Fruit fly (Drosophila melanogaster) whole organism, prepupa: ENCODE data around the gene Pif1A.

Experiments
- Blimp-1 ChIP-seq: fragments of 200-800 bp; sonication (Bioruptor generic); optimal IDR thresholded peaks from 3 replicates; lab custom pipeline; 2017; ENCODE audit warnings: missing biosample characterization, missing genetic modification characterization, mild to moderate bottlenecking, moderate library complexity, missing genetic modification reagents
- CG10631 ChIP-seq: fragments of 200-800 bp; sonication (Bioruptor generic); optimal IDR thresholded peaks from 2 replicates; lab custom pipeline; 2016; ENCODE audit warnings: missing biosample characterization, missing genetic modification characterization
- CG10669 ChIP-seq: fragments of 200-800 bp; sonication (Bioruptor generic); optimal IDR thresholded peaks from 3 replicates; lab custom pipeline; 2018; ENCODE audit warnings: missing biosample characterization, mild to moderate bottlenecking, missing genetic modification characterization, moderate library complexity
- CG11294 ChIP-seq: fragments of 200-800 bp; sonication (Bioruptor generic); IDR thresholded peaks from 2 replicates; pipeline ENCODE4 v1.3.6; 2022; ENCODE audit warnings: missing biosample characterization, missing genetic modification characterization
- CG11762 ChIP-seq: fragments of 200-800 bp; sonication (Bioruptor generic); optimal IDR thresholded peaks from 3 replicates; lab custom pipeline; 2016; ENCODE audit warnings: missing biosample characterization, missing genetic modification characterization; ENCODE audit not compliant: insufficient read depth
- CG15336 ChIP-seq: fragments of 200-800 bp; sonication (Bioruptor generic); IDR thresholded peaks from 2 replicates; pipeline ENCODE4 v1.3.6; 2022; ENCODE audit warnings: missing biosample characterization, missing genetic modification characterization
- CG16779 ChIP-seq: fragments of 200-800 bp; sonication (Bioruptor generic); optimal IDR thresholded peaks from 3 replicates; lab custom pipeline; 2017; ENCODE audit warnings: missing biosample characterization, mild to moderate bottlenecking, missing genetic modification characterization
- CG3032 ChIP-seq: fragments of 200-800 bp; optimal IDR thresholded peaks from 2 replicates; lab custom pipeline; 2019; ENCODE audit warnings: missing biosample characterization, mild to moderate bottlenecking, missing genetic modification characterization, moderate library complexity
- CG31627 ChIP-seq: fragments of 200-800 bp; sonication (Bioruptor generic); optimal IDR thresholded peaks from 3 replicates; lab custom pipeline; 2016; ENCODE audit warnings: missing biosample characterization, missing genetic modification characterization
- CG34406 ChIP-seq: fragments of 200-800 bp; sonication (Bioruptor generic); optimal IDR thresholded peaks from 3 replicates; lab custom pipeline; 2016; ENCODE audit warnings: missing biosample characterization, missing genetic modification characterization
- CG3919 ChIP-seq: fragments of 200-800 bp; sonication (Bioruptor generic); optimal IDR thresholded peaks from 3 replicates; lab custom pipeline; 2016; ENCODE audit warnings: missing biosample characterization, missing genetic modification characterization
- CG4318 ChIP-seq: fragments of 200-800 bp; sonication (Bioruptor generic); optimal IDR thresholded peaks from 3 replicates; lab custom pipeline; 2017; ENCODE audit warnings: missing biosample characterization, mild to moderate bottlenecking, missing genetic modification characterization
- CG6792 ChIP-seq: fragments of 200-800 bp; sonication (Bioruptor generic); optimal IDR thresholded peaks from 3 replicates; lab custom pipeline; 2016; ENCODE audit warnings: missing biosample characterization, missing genetic modification characterization
- CG6808 ChIP-seq: fragments of 200-800 bp; sonication (Bioruptor generic); optimal IDR thresholded peaks from 3 replicates; lab custom pipeline; 2017; ENCODE audit warnings: missing biosample characterization, missing genetic modification characterization, mild to moderate bottlenecking, moderate library complexity, missing genetic modification reagents
- CG7368 ChIP-seq: fragments of 200-800 bp; sonication (Bioruptor generic); optimal IDR thresholded peaks from 3 replicates; lab custom pipeline; 2016; ENCODE audit warnings: missing biosample characterization, missing genetic modification characterization
- CG8119 ChIP-seq: fragments of 200-800 bp; sonication (Bioruptor generic); IDR thresholded peaks from 3 replicates; pipeline ENCODE4 v1.3.6; 2022; ENCODE audit warnings: missing biosample characterization, missing genetic modification characterization
- CG8319 ChIP-seq: fragments of 200-800 bp; sonication (Bioruptor generic); optimal IDR thresholded peaks from 3 replicates; lab custom pipeline; 2016; ENCODE audit warnings: missing biosample characterization, missing genetic modification characterization
- Eip78C ChIP-seq: fragments of 200-800 bp; sonication (Bioruptor generic); peaks from one replicate; lab custom pipeline; 2016; ENCODE audit warnings: missing biosample characterization, missing genetic modification characterization
- Eip93F ChIP-seq: fragments of 200-800 bp; sonication (Bioruptor generic); optimal IDR thresholded peaks from 2 replicates; lab custom pipeline; 2016; ENCODE audit warnings: missing biosample characterization, mild to moderate bottlenecking, missing genetic modification characterization
- Ets21C ChIP-seq: fragments of 200-800 bp; sonication (Bioruptor generic); optimal IDR thresholded peaks from 3 replicates; lab custom pipeline; 2016; ENCODE audit warnings: missing biosample characterization, missing genetic modification characterization
- Gug ChIP-seq: fragments of 200-800 bp; sonication (Bioruptor generic); IDR thresholded peaks from 2 replicates; pipeline ENCODE4 v1.3.6; 2022; ENCODE audit warnings: missing biosample characterization, missing genetic modification characterization
- Hr38 ChIP-seq: sonication (Bioruptor generic); optimal IDR thresholded peaks from 2 replicates; lab custom pipeline; 2016; ENCODE audit warnings: missing biosample characterization, missing genetic modification characterization
- Lpt ChIP-seq: fragments of 200-800 bp; sonication (Bioruptor generic); optimal IDR thresholded peaks from 3 replicates; lab custom pipeline; 2016; ENCODE audit warnings: missing biosample characterization, missing genetic modification characterization
- OdsH ChIP-seq: fragments of 200-800 bp; sonication (Bioruptor generic); optimal IDR thresholded peaks from 3 replicates; lab custom pipeline; 2016; ENCODE audit warnings: missing biosample characterization, missing genetic modification characterization
- Smox ChIP-seq: fragments of 200-800 bp; sonication (Bioruptor generic); optimal IDR thresholded peaks from 3 replicates; lab custom pipeline; 2016; ENCODE audit warnings: missing biosample characterization, missing genetic modification characterization
- Sox14 ChIP-seq: fragments of 200-800 bp; sonication (Bioruptor generic); optimal IDR thresholded peaks from 3 replicates; lab custom pipeline; 2016; ENCODE audit warnings: missing biosample characterization, missing genetic modification characterization
- Sox15 ChIP-seq: fragments of 200-800 bp; sonication (Bioruptor generic); optimal IDR thresholded peaks from 3 replicates; lab custom pipeline; 2016; ENCODE audit warnings: missing biosample characterization, missing genetic modification characterization
- achi ChIP-seq: fragments of 200-800 bp; sonication (Bioruptor generic); optimal IDR thresholded peaks from 3 replicates; lab custom pipeline; 2016; ENCODE audit warnings: missing biosample characterization, missing genetic modification characterization
- acj6 ChIP-seq: fragments of 200-800 bp; sonication (Bioruptor generic); optimal IDR thresholded peaks from 3 replicates; lab custom pipeline; 2016; ENCODE audit warnings: missing biosample characterization, missing genetic modification characterization
- dac ChIP-seq: fragments of 200-800 bp; sonication (Bioruptor generic); optimal IDR thresholded peaks from 2 replicates; lab custom pipeline; 2017; ENCODE audit warnings: missing biosample characterization, mild to moderate bottlenecking, missing genetic modification characterization
- dsx ChIP-seq: fragments of 200-800 bp; optimal IDR thresholded peaks from 3 replicates; lab custom pipeline; 2019; ENCODE audit warnings: missing biosample characterization, mild to moderate bottlenecking, missing genetic modification characterization, moderate library complexity; ENCODE audit not compliant: poor library complexity, severe bottlenecking
- eg ChIP-seq: fragments of 200-800 bp; sonication (Bioruptor generic); IDR thresholded peaks from 3 replicates; pipeline ENCODE4 v1.3.6; 2022; ENCODE audit warnings: missing biosample characterization, missing genetic modification characterization
- esn ChIP-seq: fragments of 200-800 bp; sonication (Bioruptor generic); optimal IDR thresholded peaks from 2 replicates; lab custom pipeline; 2016; ENCODE audit warnings: missing biosample characterization, mild to moderate bottlenecking, missing genetic modification characterization, moderate library complexity
- fd59A ChIP-seq: fragments of 200-800 bp; sonication (Bioruptor generic); optimal IDR thresholded peaks from 2 replicates; lab custom pipeline; 2017; ENCODE audit warnings: missing biosample characterization, mild to moderate bottlenecking, missing genetic modification characterization, missing genetic modification reagents
- fkh ChIP-seq: fragments of 200-800 bp; sonication (Bioruptor generic); optimal IDR thresholded peaks from 3 replicates; lab custom pipeline; 2017; ENCODE audit warnings: missing biosample characterization, mild to moderate bottlenecking, missing genetic modification characterization, moderate library complexity
- lz ChIP-seq: fragments of 200-800 bp; sonication (Bioruptor generic); optimal IDR thresholded peaks from 3 replicates; lab custom pipeline; 2016; ENCODE audit warnings: missing biosample characterization, missing genetic modification characterization
- net ChIP-seq: fragments of 200-800 bp; sonication (Bioruptor generic); optimal IDR thresholded peaks from 3 replicates; lab custom pipeline; 2016; ENCODE audit warnings: missing biosample characterization, missing genetic modification characterization
- pdm3 ChIP-seq: fragments of 200-800 bp; sonication (Bioruptor generic); optimal IDR thresholded peaks from 3 replicates; lab custom pipeline; 2016; ENCODE audit warnings: missing biosample characterization, missing genetic modification characterization
- spab ChIP-seq: fragments of 200-800 bp; sonication (Bioruptor generic); optimal IDR thresholded peaks from 2 replicates; lab custom pipeline; 2017; ENCODE audit warnings: missing biosample characterization, mild to moderate bottlenecking, missing genetic modification characterization, missing genetic modification reagents
- ss ChIP-seq, 2 experiments: fragments of 200-800 bp; sonication (Bioruptor generic); optimal IDR thresholded peaks; 2 replicates in 1 of 2; 3 replicates in 1 of 2; lab custom pipeline; 2017 to 2018; ENCODE audit warnings: mild to moderate bottlenecking in 2 of 2, missing biosample characterization in 2 of 2, missing genetic modification characterization in 2 of 2, moderate library complexity in 1 of 2
- svp ChIP-seq: fragments of 200-800 bp; sonication (Bioruptor generic); peaks from one replicate; lab custom pipeline; 2016; ENCODE audit warnings: missing biosample characterization, missing genetic modification characterization
- topi ChIP-seq: fragments of 200-800 bp; sonication (Bioruptor generic); optimal IDR thresholded peaks from 3 replicates; lab custom pipeline; 2016; ENCODE audit warnings: missing biosample characterization, missing genetic modification characterization
- vri ChIP-seq: fragments of 200-800 bp; sonication (Bioruptor generic); optimal IDR thresholded peaks from 3 replicates; lab custom pipeline; 2016; ENCODE audit warnings: missing biosample characterization, mild to moderate bottlenecking, missing genetic modification characterization

Pif1A gene

dm6 chr3R:8801126-8801762 lies at the start of gene Pif1A, which contains the start of the genes Pif1B and CCT7:
Gene Pif1A (minus strand): TSS chr3R:8801176.
Gene Pif1B (minus strand): TSS chr3R:8801176.
Gene CCT7 (plus strand): TSS chr3R:8801564.
- TF ChIP-seq CG3032 (tag; lab: Kevin White, UChicago) (no peak), Blimp-1 (GFP tag; lab: Kevin White, UChicago) (no peak), topi (peak; percentile 28), CG15336 (GFP tag; lab: Robert Waterston, UW) (no peak), Gug (GFP tag; lab: Robert Waterston, UW) (no peak), vri (GFP tag; lab: Kevin White, UChicago) (no peak), CG6808 (no peak), OdsH (peak; percentile 3), fkh (GFP tag; lab: Kevin White, UChicago) (peak; percentile 21), Ets21C (peak; percentile 1), esn (GFP tag; lab: Kevin White, UChicago) (peak; percentile 45), CG3919 (no peak), svp (GFP tag; lab: Kevin White, UChicago) (peak; percentile 61), acj6 (GFP tag; lab: Kevin White, UChicago) (peak; percentile 15), lz (GFP tag; lab: Kevin White, UChicago) (peak; percentile 1), Sox14 (GFP tag; lab: Kevin White, UChicago) (peak; percentile 31), Lpt (GFP tag; lab: Kevin White, UChicago) (no peak), net (no peak), dsx (GFP tag; lab: Kevin White, UChicago) (peak; percentile 64), Eip78C (GFP tag; lab: Kevin White, UChicago) (peak; percentile 77), CG31627 (GFP tag; lab: Kevin White, UChicago) (peak; percentile 13), Sox15 (GFP tag; lab: Kevin White, UChicago) (no peak)

- TF ChIP-seq ss (GFP tag; optimal IDR thresholded peaks at IDR 0.05; lab: Kevin White, UChicago), result no peak
- peak; percentile 66 for TF ChIP-seq fkh (GFP tag; lab: Kevin White, UChicago)
- TF ChIP-seq, all 60 proteins: peak for 1
Measured at dm6 chr3R:8850616-8851015, 49.6 kb upstream of the Pif1A start.

DNA sequence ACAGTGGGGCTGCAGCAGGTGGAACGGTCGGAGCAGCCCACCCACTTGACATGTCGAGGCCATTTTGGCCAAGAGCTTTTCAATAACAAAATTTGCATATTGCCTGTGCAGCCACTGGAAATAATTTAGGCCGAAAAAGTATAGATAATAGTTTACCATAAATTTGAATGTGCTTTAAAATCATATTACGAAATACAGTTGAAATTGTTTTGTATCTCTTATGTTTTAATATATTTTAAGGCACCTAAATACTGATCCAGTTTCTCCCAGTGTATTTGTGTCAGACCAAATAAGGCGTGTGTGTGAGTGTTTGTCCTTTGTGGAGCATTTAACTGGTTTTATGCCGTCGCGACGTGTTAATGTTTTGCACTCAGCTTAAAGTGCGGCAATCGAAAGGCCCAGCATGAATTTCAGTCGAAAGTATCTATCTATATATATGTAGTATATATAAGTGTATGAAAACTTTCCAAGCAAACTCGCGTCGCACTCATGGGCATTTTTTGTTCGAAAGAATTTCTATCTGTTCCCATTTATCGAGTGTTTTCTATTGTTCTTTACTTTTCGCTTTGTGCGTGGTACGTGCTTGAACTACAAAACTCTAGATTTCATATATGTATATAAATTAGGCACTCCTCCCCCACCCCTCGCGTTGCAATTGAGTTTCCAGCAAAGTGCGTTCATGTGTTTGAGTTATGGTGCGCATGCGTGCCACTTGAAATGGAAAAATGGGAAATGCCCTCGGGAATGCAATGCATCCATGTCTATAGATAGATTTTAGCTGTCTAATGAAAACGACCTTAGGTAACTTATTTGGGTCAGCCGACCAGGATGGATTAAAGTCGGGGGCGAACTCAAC lies 48.6 kb upstream of the Pif1A start:
- peak; percentile 55 for TF ChIP-seq CG6792 (GFP tag; lab: Kevin White, UChicago)
- peak; percentile 43 for TF ChIP-seq CG6808
- peak; percentile 49 for TF ChIP-seq CG34406
- peak; percentile 59 for TF ChIP-seq pdm3
- peak; percentile 62 for TF ChIP-seq achi (GFP tag; lab: Kevin White, UChicago)
- peak; percentile 87 for TF ChIP-seq Eip78C (GFP tag; lab: Kevin White, UChicago)
- no peak for TF ChIP-seq Eip93F (GFP tag; lab: Kevin White, UChicago)
- peak; percentile 48; the same call in 1 of the 2 replicates for TF ChIP-seq Gug (GFP tag; lab: Robert Waterston, UW)
- peak; percentile 45 for TF ChIP-seq Smox (GFP tag; lab: Kevin White, UChicago)
- TF ChIP-seq Sox14 (GFP tag; lab: Kevin White, UChicago), result peak; percentile 50
- peak; percentile 11 for TF ChIP-seq dac (GFP tag; lab: Kevin White, UChicago)
- TF ChIP-seq esn (GFP tag; lab: Kevin White, UChicago), result peak; percentile 63
- TF ChIP-seq CG31627 (GFP tag; lab: Kevin White, UChicago), result peak; percentile 49
- peak; percentile 54; the same call in 1 of the 2 replicates for TF ChIP-seq CG11294
- peak; percentile 23 for TF ChIP-seq CG8319
- peak; percentile 74 for TF ChIP-seq eg (GFP tag; lab: Robert Waterston, UW)
- peak; percentile 64 for TF ChIP-seq CG10669 (GFP tag; lab: Kevin White, UChicago)
- peak; percentile 61 for TF ChIP-seq CG10631 (GFP tag; lab: Kevin White, UChicago)
- peak; percentile 2 for TF ChIP-seq fd59A
- peak; percentile 28 for TF ChIP-seq Sox15 (GFP tag; lab: Kevin White, UChicago)
- TF ChIP-seq CG8119 (GFP tag; lab: Robert Waterston, UW), result peak; percentile 70
- no peak for TF ChIP-seq Blimp-1 (GFP tag; lab: Kevin White, UChicago)
- peak; percentile 55 for TF ChIP-seq spab (GFP tag; lab: Kevin White, UChicago)
- no peak for TF ChIP-seq CG16779 (tag; lab: Kevin White, UChicago)
- TF ChIP-seq svp (GFP tag; lab: Kevin White, UChicago), result peak; percentile 83
- peak; percentile 21 for TF ChIP-seq CG4318 (GFP tag; lab: Kevin White, UChicago)
- peak; percentile 42 for TF ChIP-seq dsx (GFP tag; lab: Kevin White, UChicago)
- peak; percentile 35 for TF ChIP-seq CG7368 (GFP tag; lab: Kevin White, UChicago)
- TF ChIP-seq net, result peak; percentile 58
- TF ChIP-seq CG11762 (GFP tag; lab: Kevin White, UChicago), result peak; percentile 52
- no peak for TF ChIP-seq Hr38
- peak; percentile 76 for TF ChIP-seq CG15336 (GFP tag; lab: Robert Waterston, UW)
